Worm (Caenorhabditis elegans): ENCODE measurements around the gene unc-16.

DNA sequence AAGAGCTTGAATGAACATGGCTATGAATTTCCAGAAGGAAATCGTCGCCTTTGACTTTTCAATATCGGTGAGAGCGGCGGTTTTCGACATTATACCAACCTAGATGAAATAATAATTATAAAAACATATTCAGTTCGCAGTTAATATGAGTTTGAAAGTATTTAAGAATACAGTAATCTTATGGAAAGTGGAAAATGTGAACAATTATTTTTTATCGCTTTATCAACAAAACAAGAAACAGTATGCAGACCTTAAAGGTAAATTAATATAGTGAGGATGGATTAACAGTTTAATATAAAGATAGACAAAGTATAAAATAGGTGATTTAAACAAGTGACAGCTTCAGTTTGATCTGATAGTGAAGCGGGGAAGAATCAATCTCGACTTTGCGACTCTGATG is 12.4 kb downstream of the unc-16 start, which contains the start of gene C48B4.6:
- TF ChIP-seq nhr-12 (tag; optimal IDR thresholded peaks at IDR 0.05) (no peak), ces-1 (GFP tag; optimal IDR thresholded peaks at IDR 0.05) (no peak), unc-62 (GFP tag; optimal IDR thresholded peaks at IDR 0.05) (no peak), ztf-11 (tag; optimal IDR thresholded peaks at IDR 0.05) (no peak), pha-4 (tag; optimal IDR thresholded peaks at IDR 0.05) (no peak), elt-1 (tag; optimal IDR thresholded peaks at IDR 0.05; ENCODE audit: borderline replicate concordance, insufficient read depth) (no peak), unc-39 (tag; optimal IDR thresholded peaks at IDR 0.05) (no peak)

All from whole organism, mixed stage, embryonic.